Fruit fly (Drosophila melanogaster) whole organism, prepupa: ENCODE measurements around the gene CG15034.

Source experiments
- Blimp-1 ChIP-seq: fragments of 200-800 bp; sonication (Bioruptor generic); optimal IDR thresholded peaks from 3 replicates; lab custom pipeline; 2017; ENCODE audit warnings: missing biosample characterization, missing genetic modification characterization, mild to moderate bottlenecking, moderate library complexity, missing genetic modification reagents
- CG10631 ChIP-seq: fragments of 200-800 bp; sonication (Bioruptor generic); optimal IDR thresholded peaks from 2 replicates; lab custom pipeline; 2016; ENCODE audit warnings: missing biosample characterization, missing genetic modification characterization
- CG10669 ChIP-seq: fragments of 200-800 bp; sonication (Bioruptor generic); optimal IDR thresholded peaks from 3 replicates; lab custom pipeline; 2018; ENCODE audit warnings: missing biosample characterization, mild to moderate bottlenecking, missing genetic modification characterization, moderate library complexity
- CG11762 ChIP-seq: fragments of 200-800 bp; sonication (Bioruptor generic); optimal IDR thresholded peaks from 3 replicates; lab custom pipeline; 2016; ENCODE audit warnings: missing biosample characterization, missing genetic modification characterization; ENCODE audit not compliant: insufficient read depth
- CG15336 ChIP-seq: fragments of 200-800 bp; sonication (Bioruptor generic); IDR thresholded peaks from 2 replicates; pipeline ENCODE4 v1.3.6; 2022; ENCODE audit warnings: missing biosample characterization, missing genetic modification characterization
- CG16779 ChIP-seq: fragments of 200-800 bp; sonication (Bioruptor generic); optimal IDR thresholded peaks from 3 replicates; lab custom pipeline; 2017; ENCODE audit warnings: missing biosample characterization, mild to moderate bottlenecking, missing genetic modification characterization
- CG3032 ChIP-seq: fragments of 200-800 bp; optimal IDR thresholded peaks from 2 replicates; lab custom pipeline; 2019; ENCODE audit warnings: missing biosample characterization, mild to moderate bottlenecking, missing genetic modification characterization, moderate library complexity
- CG31627 ChIP-seq: fragments of 200-800 bp; sonication (Bioruptor generic); optimal IDR thresholded peaks from 3 replicates; lab custom pipeline; 2016; ENCODE audit warnings: missing biosample characterization, missing genetic modification characterization
- CG32006 ChIP-seq: fragments of 200-800 bp; sonication (Bioruptor generic); optimal IDR thresholded peaks from 3 replicates; lab custom pipeline; 2017; ENCODE audit warnings: missing biosample characterization, mild to moderate bottlenecking, missing genetic modification characterization
- CG3919 ChIP-seq: fragments of 200-800 bp; sonication (Bioruptor generic); optimal IDR thresholded peaks from 3 replicates; lab custom pipeline; 2016; ENCODE audit warnings: missing biosample characterization, missing genetic modification characterization
- CG6163 ChIP-seq: fragments of 200-800 bp; sonication (Bioruptor generic); IDR thresholded peaks from 3 replicates; pipeline ENCODE4 v1.3.6; 2022; ENCODE audit warnings: missing biosample characterization, missing genetic modification characterization
- CG6276 ChIP-seq: fragments of 200-800 bp; sonication (Bioruptor generic); optimal IDR thresholded peaks from 2 replicates; lab custom pipeline; 2017; ENCODE audit warnings: missing biosample characterization, mild to moderate bottlenecking, missing genetic modification characterization
- CG6792 ChIP-seq: fragments of 200-800 bp; sonication (Bioruptor generic); optimal IDR thresholded peaks from 3 replicates; lab custom pipeline; 2016; ENCODE audit warnings: missing biosample characterization, missing genetic modification characterization
- CG6808 ChIP-seq: fragments of 200-800 bp; sonication (Bioruptor generic); optimal IDR thresholded peaks from 3 replicates; lab custom pipeline; 2017; ENCODE audit warnings: missing biosample characterization, missing genetic modification characterization, mild to moderate bottlenecking, moderate library complexity, missing genetic modification reagents
- CG6854 ChIP-seq: fragments of 200-800 bp; sonication (Bioruptor generic); optimal IDR thresholded peaks from 2 replicates; lab custom pipeline; 2017; ENCODE audit warnings: missing biosample characterization, mild to moderate bottlenecking, missing genetic modification characterization
- CG7368 ChIP-seq: fragments of 200-800 bp; sonication (Bioruptor generic); optimal IDR thresholded peaks from 3 replicates; lab custom pipeline; 2016; ENCODE audit warnings: missing biosample characterization, missing genetic modification characterization
- CG8319 ChIP-seq: fragments of 200-800 bp; sonication (Bioruptor generic); optimal IDR thresholded peaks from 3 replicates; lab custom pipeline; 2016; ENCODE audit warnings: missing biosample characterization, missing genetic modification characterization
- CG8632 ChIP-seq: fragments of 200-800 bp; sonication (Bioruptor generic); optimal IDR thresholded peaks from 3 replicates; lab custom pipeline; 2016; ENCODE audit warnings: missing biosample characterization, missing genetic modification characterization
- CG9139 ChIP-seq: fragments of 200-800 bp; sonication (Bioruptor generic); optimal IDR thresholded peaks from 3 replicates; lab custom pipeline; 2017; ENCODE audit warnings: missing biosample characterization, mild to moderate bottlenecking, missing genetic modification characterization
- Eip75B ChIP-seq: fragments of 200-800 bp; sonication (Bioruptor generic); optimal IDR thresholded peaks from 3 replicates; lab custom pipeline; 2016; ENCODE audit warnings: missing biosample characterization, missing genetic modification characterization
- Eip93F ChIP-seq: fragments of 200-800 bp; sonication (Bioruptor generic); optimal IDR thresholded peaks from 2 replicates; lab custom pipeline; 2016; ENCODE audit warnings: missing biosample characterization, mild to moderate bottlenecking, missing genetic modification characterization
- Ets21C ChIP-seq: fragments of 200-800 bp; sonication (Bioruptor generic); optimal IDR thresholded peaks from 3 replicates; lab custom pipeline; 2016; ENCODE audit warnings: missing biosample characterization, missing genetic modification characterization
- Gug ChIP-seq: fragments of 200-800 bp; sonication (Bioruptor generic); IDR thresholded peaks from 2 replicates; pipeline ENCODE4 v1.3.6; 2022; ENCODE audit warnings: missing biosample characterization, missing genetic modification characterization
- Hr38 ChIP-seq: sonication (Bioruptor generic); optimal IDR thresholded peaks from 2 replicates; lab custom pipeline; 2016; ENCODE audit warnings: missing biosample characterization, missing genetic modification characterization
- Hr39 ChIP-seq: fragments of 200-800 bp; sonication (Bioruptor generic); optimal IDR thresholded peaks from 2 replicates; lab custom pipeline; 2016; ENCODE audit warnings: missing biosample characterization, missing genetic modification characterization
- Hr4 ChIP-seq: fragments of 200-800 bp; sonication (Bioruptor generic); optimal IDR thresholded peaks from 3 replicates; lab custom pipeline; 2016; ENCODE audit warnings: missing biosample characterization, missing genetic modification characterization
- Lpt ChIP-seq: fragments of 200-800 bp; sonication (Bioruptor generic); optimal IDR thresholded peaks from 3 replicates; lab custom pipeline; 2016; ENCODE audit warnings: missing biosample characterization, missing genetic modification characterization
- Smox ChIP-seq: fragments of 200-800 bp; sonication (Bioruptor generic); optimal IDR thresholded peaks from 3 replicates; lab custom pipeline; 2016; ENCODE audit warnings: missing biosample characterization, missing genetic modification characterization
- Sox102F ChIP-seq: fragments of 200-800 bp; sonication (Bioruptor generic); optimal IDR thresholded peaks from 2 replicates; lab custom pipeline; 2016; ENCODE audit warnings: missing biosample characterization, mild to moderate bottlenecking, missing genetic modification characterization
- Sox14 ChIP-seq: fragments of 200-800 bp; sonication (Bioruptor generic); optimal IDR thresholded peaks from 3 replicates; lab custom pipeline; 2016; ENCODE audit warnings: missing biosample characterization, missing genetic modification characterization
- Sox15 ChIP-seq: fragments of 200-800 bp; sonication (Bioruptor generic); optimal IDR thresholded peaks from 3 replicates; lab custom pipeline; 2016; ENCODE audit warnings: missing biosample characterization, missing genetic modification characterization
- achi ChIP-seq: fragments of 200-800 bp; sonication (Bioruptor generic); optimal IDR thresholded peaks from 3 replicates; lab custom pipeline; 2016; ENCODE audit warnings: missing biosample characterization, missing genetic modification characterization
- cyc ChIP-seq: fragments of 200-800 bp; sonication (Bioruptor generic); optimal IDR thresholded peaks from 3 replicates; lab custom pipeline; 2016; ENCODE audit warnings: missing biosample characterization, missing genetic modification characterization
- dac ChIP-seq: fragments of 200-800 bp; sonication (Bioruptor generic); optimal IDR thresholded peaks from 2 replicates; lab custom pipeline; 2017; ENCODE audit warnings: missing biosample characterization, mild to moderate bottlenecking, missing genetic modification characterization
- eg ChIP-seq: fragments of 200-800 bp; sonication (Bioruptor generic); IDR thresholded peaks from 3 replicates; pipeline ENCODE4 v1.3.6; 2022; ENCODE audit warnings: missing biosample characterization, missing genetic modification characterization
- esn ChIP-seq: fragments of 200-800 bp; sonication (Bioruptor generic); optimal IDR thresholded peaks from 2 replicates; lab custom pipeline; 2016; ENCODE audit warnings: missing biosample characterization, mild to moderate bottlenecking, missing genetic modification characterization, moderate library complexity
- fd59A ChIP-seq: fragments of 200-800 bp; sonication (Bioruptor generic); optimal IDR thresholded peaks from 2 replicates; lab custom pipeline; 2017; ENCODE audit warnings: missing biosample characterization, mild to moderate bottlenecking, missing genetic modification characterization, missing genetic modification reagents
- fd85E ChIP-seq: fragments of 200-800 bp; sonication (Bioruptor generic); optimal IDR thresholded peaks from 3 replicates; lab custom pipeline; 2016; ENCODE audit warnings: missing biosample characterization, missing genetic modification characterization
- fkh ChIP-seq: fragments of 200-800 bp; sonication (Bioruptor generic); optimal IDR thresholded peaks from 3 replicates; lab custom pipeline; 2017; ENCODE audit warnings: missing biosample characterization, mild to moderate bottlenecking, missing genetic modification characterization, moderate library complexity
- lz ChIP-seq: fragments of 200-800 bp; sonication (Bioruptor generic); optimal IDR thresholded peaks from 3 replicates; lab custom pipeline; 2016; ENCODE audit warnings: missing biosample characterization, missing genetic modification characterization
- salr ChIP-seq, 2 experiments: fragments of 200-800 bp; sonication (Bioruptor generic); optimal IDR thresholded peaks; 3 replicates each; lab custom pipeline; 2016 to 2018; ENCODE audit warnings: missing biosample characterization in 2 of 2, missing genetic modification characterization in 2 of 2, mild to moderate bottlenecking in 1 of 2
- spab ChIP-seq: fragments of 200-800 bp; sonication (Bioruptor generic); optimal IDR thresholded peaks from 2 replicates; lab custom pipeline; 2017; ENCODE audit warnings: missing biosample characterization, mild to moderate bottlenecking, missing genetic modification characterization, missing genetic modification reagents
- ss ChIP-seq, 2 experiments: fragments of 200-800 bp; sonication (Bioruptor generic); optimal IDR thresholded peaks; 2 replicates in 1 of 2; 3 replicates in 1 of 2; lab custom pipeline; 2017 to 2018; ENCODE audit warnings: mild to moderate bottlenecking in 2 of 2, missing biosample characterization in 2 of 2, missing genetic modification characterization in 2 of 2, moderate library complexity in 1 of 2
- svp ChIP-seq: fragments of 200-800 bp; sonication (Bioruptor generic); peaks from one replicate; lab custom pipeline; 2016; ENCODE audit warnings: missing biosample characterization, missing genetic modification characterization
- vri ChIP-seq: fragments of 200-800 bp; sonication (Bioruptor generic); optimal IDR thresholded peaks from 3 replicates; lab custom pipeline; 2016; ENCODE audit warnings: missing biosample characterization, mild to moderate bottlenecking, missing genetic modification characterization

CG15034 gene

DNA sequence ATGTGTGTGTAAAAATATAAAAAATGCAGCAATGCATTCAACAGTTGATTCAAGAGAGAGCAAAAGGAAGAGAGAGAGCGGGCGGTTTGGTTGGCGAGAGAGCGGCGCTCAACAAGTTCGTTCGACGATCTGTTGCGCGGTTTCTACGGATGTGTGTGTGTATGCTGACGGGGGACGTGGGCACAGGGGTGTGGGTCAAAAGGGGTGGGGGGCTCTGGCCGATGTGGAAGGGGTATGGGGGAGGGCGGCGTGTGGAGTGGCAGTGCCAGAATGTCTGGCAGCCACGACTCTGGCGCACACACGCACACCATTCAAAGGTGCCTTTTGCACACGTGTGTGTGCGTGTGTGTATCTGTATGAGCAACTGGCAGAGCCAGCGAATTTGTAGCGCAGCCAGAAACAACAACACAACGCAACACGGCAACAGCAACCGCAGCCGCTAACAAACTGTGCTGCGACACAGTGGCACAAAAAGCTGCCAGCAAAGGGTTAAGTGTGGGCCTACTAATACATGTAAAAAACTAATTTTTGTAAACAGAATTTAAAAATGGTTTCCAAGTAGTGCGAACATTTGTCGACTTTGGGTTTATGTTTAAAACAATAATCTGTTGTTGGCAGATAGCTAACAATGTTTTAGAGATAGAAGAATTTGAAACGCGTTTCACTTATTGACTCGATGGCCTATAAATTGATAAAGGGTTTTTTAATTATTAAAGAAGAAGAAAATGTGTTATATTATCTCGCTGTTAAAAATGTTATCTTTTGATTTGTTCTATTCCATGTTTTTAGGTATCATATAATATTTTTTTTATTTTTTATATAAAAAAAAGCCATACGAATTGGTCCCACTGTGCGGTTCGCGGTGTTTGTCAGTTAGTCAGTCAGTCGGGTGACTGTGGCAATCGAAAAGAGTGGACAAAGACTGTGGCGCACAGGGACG lies 40.5 kb downstream of the CG15034 start (continued):
- TF ChIP-seq ss (GFP tag; optimal IDR thresholded peaks at IDR 0.05; lab: Kevin White, UChicago), result peak; percentile 37 to 93
- peak; percentile 58 for TF ChIP-seq CG7368 (GFP tag; lab: Kevin White, UChicago)
- TF ChIP-seq Sox15 (GFP tag; lab: Kevin White, UChicago), result peak; percentile 94
- TF ChIP-seq Hr38 (GFP tag; lab: Kevin White, UChicago), result no peak
- TF ChIP-seq Gug (GFP tag; lab: Robert Waterston, UW), result peak; percentile 70
- no peak; the same call in none of the 2 replicates for TF ChIP-seq CG15336 (GFP tag; lab: Robert Waterston, UW)
- peak; percentile 99 for TF ChIP-seq CG32006
- no peak for TF ChIP-seq fd85E (GFP tag; lab: Kevin White, UChicago)
- peak; percentile 87 for TF ChIP-seq CG6854
- peak; percentile 89 for TF ChIP-seq CG16779
- TF ChIP-seq fkh, result peak; percentile 12
- TF ChIP-seq, all 60 proteins: peak for 56

DNA sequence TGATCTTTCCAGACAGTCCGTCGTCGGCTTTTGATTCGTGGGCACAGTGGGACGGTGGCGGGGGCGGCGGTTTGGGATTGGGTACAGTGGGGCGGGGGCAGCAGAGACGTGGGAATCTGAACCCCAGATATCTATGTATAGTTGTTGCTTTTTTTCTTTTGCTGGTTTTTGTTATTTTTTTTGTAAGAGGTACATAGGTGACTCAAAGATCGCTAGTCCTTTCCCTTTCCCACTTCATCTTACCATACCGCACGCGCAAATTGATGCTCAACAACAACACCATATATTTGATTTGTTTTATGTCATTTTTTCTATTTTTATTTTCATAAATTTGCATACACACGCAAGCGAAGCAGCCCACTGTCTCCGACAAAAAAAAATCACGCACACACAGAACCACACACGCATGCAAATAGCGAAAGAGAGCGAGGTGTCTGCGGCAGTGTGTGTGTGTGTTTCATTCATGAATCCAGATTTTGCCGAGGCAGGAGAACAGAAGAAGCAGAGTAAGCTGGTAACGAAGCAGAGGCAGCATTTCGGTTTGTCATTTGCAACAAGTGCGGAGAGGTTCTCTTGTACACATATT lies 41.5 kb downstream of the CG15034 start:
- no peak for TF ChIP-seq Eip93F (GFP tag; lab: Kevin White, UChicago)
- TF ChIP-seq CG10669 (GFP tag; lab: Kevin White, UChicago), result peak; percentile 86
- peak; percentile 80 for TF ChIP-seq CG8632 (GFP tag; lab: Kevin White, UChicago)
- TF ChIP-seq CG6276 (GFP tag; lab: Kevin White, UChicago), result peak; percentile 79
- peak; percentile 71 for TF ChIP-seq esn (GFP tag; lab: Kevin White, UChicago)
- peak; percentile 75 for TF ChIP-seq Smox (GFP tag; lab: Kevin White, UChicago)
- peak; percentile 88 for TF ChIP-seq CG3919 (GFP tag; lab: Kevin White, UChicago)
- peak; percentile 82 for TF ChIP-seq CG16779
- peak; percentile 48 for TF ChIP-seq fd85E (GFP tag; lab: Kevin White, UChicago)
- peak; percentile 92 for TF ChIP-seq CG6808
- TF ChIP-seq eg (GFP tag; lab: Robert Waterston, UW), result peak; percentile 74
- peak; percentile 76 for TF ChIP-seq Ets21C (GFP tag; lab: Kevin White, UChicago)
- TF ChIP-seq CG9139 (GFP tag; lab: Kevin White, UChicago), result peak; percentile 90
- peak; percentile 75 for TF ChIP-seq Lpt (GFP tag; lab: Kevin White, UChicago)
- peak; percentile 82 for TF ChIP-seq Sox14 (GFP tag; lab: Kevin White, UChicago)
- peak; percentile 91 for TF ChIP-seq CG10631 (GFP tag; lab: Kevin White, UChicago)
- peak; percentile 89 to 95 for TF ChIP-seq ss (GFP tag; optimal IDR thresholded peaks at IDR 0.05; lab: Kevin White, UChicago)
- peak; percentile 80 for TF ChIP-seq cyc (GFP tag; lab: Kevin White, UChicago)
- peak; percentile 93 for TF ChIP-seq spab
- TF ChIP-seq Blimp-1, result peak; percentile 68
- peak; percentile 89 for TF ChIP-seq Hr39 (GFP tag; lab: Kevin White, UChicago)
- peak; percentile 86 to 88 for TF ChIP-seq salr (GFP tag; optimal IDR thresholded peaks at IDR 0.05; lab: Kevin White, UChicago)
- TF ChIP-seq lz, result peak; percentile 84
- TF ChIP-seq CG32006, result peak; percentile 93
- TF ChIP-seq Hr4 (GFP tag; lab: Kevin White, UChicago), result peak; percentile 51
- TF ChIP-seq CG6163 (GFP tag; lab: Robert Waterston, UW), result peak; percentile 87
- TF ChIP-seq svp, result peak; percentile 90
- peak; percentile 71 for TF ChIP-seq Eip75B
- peak; percentile 78 for TF ChIP-seq CG8319 (GFP tag; lab: Kevin White, UChicago)
- peak; percentile 86 for TF ChIP-seq CG31627 (GFP tag; lab: Kevin White, UChicago)
- peak; percentile 77 for TF ChIP-seq CG15336 (GFP tag; lab: Robert Waterston, UW)
- peak; percentile 30 for TF ChIP-seq vri
- TF ChIP-seq CG3032 (tag; lab: Kevin White, UChicago), result peak; percentile 92
- TF ChIP-seq CG6792 (GFP tag; lab: Kevin White, UChicago), result peak; percentile 90
- peak; percentile 94 for TF ChIP-seq Sox15 (GFP tag; lab: Kevin White, UChicago)
- TF ChIP-seq CG7368 (GFP tag; lab: Kevin White, UChicago), result peak; percentile 85
- peak; percentile 60 for TF ChIP-seq CG11762
- peak; percentile 81 for TF ChIP-seq dac (GFP tag; lab: Kevin White, UChicago)
- TF ChIP-seq fd59A (GFP tag; lab: Kevin White, UChicago), result peak; percentile 95
- TF ChIP-seq achi (GFP tag; lab: Kevin White, UChicago), result peak; percentile 88
- TF ChIP-seq Sox102F (GFP tag; lab: Kevin White, UChicago), result peak; percentile 77
